Worm (Caenorhabditis elegans) whole organism, young adult: Measurements from ENCODE around the gene ZK354.3.

Source experiments
- B0019.2 ChIP-seq: fragments of 200-800 bp; sonication (Bioruptor generic); conservative IDR thresholded peaks from 2 replicates; pipeline ENCODE4 v1.3.6; 2022; ENCODE audit warnings: missing genetic modification reagents, missing genetic modification characterization, missing compliant biosample characterization
- B0035.1 ChIP-seq: sonication (generic microtip); optimal IDR thresholded peaks from 2 replicates; lab custom pipeline; 2016; ENCODE audit warnings: missing genetic modification characterization, mild to moderate bottlenecking, missing compliant biosample characterization, missing genotype, missing genetic modification reagents
- F23B12.7 ChIP-seq: sonication (generic microtip); optimal IDR thresholded peaks from 2 replicates; lab custom pipeline; 2017; ENCODE audit warnings: missing genetic modification characterization, mild to moderate bottlenecking, missing compliant biosample characterization, antibody characterized with exemption, moderate library complexity; ENCODE audit not compliant: insufficient read depth
- F37B4.10 ChIP-seq: fragments of 200-800 bp; sonication (Bioruptor generic); IDR thresholded peaks from 2 replicates; pipeline ENCODE4 v1.3.6; 2022; ENCODE audit warnings: missing genetic modification characterization, missing compliant biosample characterization
- Y67H2A.10 ChIP-seq: fragments of 200-800 bp; sonication (Bioruptor generic); conservative IDR thresholded peaks from 2 replicates; pipeline ENCODE4 v1.3.6; 2022; ENCODE audit warnings: missing genetic modification reagents, missing genetic modification characterization, missing compliant biosample characterization
- bed-1 ChIP-seq: fragments of 200-800 bp; sonication (Bioruptor generic); IDR thresholded peaks from 2 replicates; pipeline ENCODE4 v1.3.6; 2022; ENCODE audit warnings: missing genetic modification reagents, missing genetic modification characterization, missing compliant biosample characterization
- ceh-100 ChIP-seq: fragments of 200-800 bp; sonication (Bioruptor generic); IDR thresholded peaks from 2 replicates; pipeline ENCODE4 v1.3.6; 2022; ENCODE audit warnings: missing genetic modification reagents, missing genetic modification characterization, missing compliant biosample characterization
- dox-1 ChIP-seq: fragments of 200-800 bp; sonication (Bioruptor generic); IDR thresholded peaks from 2 replicates; pipeline ENCODE4 v1.3.6; 2022; ENCODE audit warnings: missing genetic modification reagents, missing genetic modification characterization, missing compliant biosample characterization
- dpff-1 ChIP-seq: sonication (generic microtip); optimal IDR thresholded peaks from 2 replicates; lab custom pipeline; 2017; ENCODE audit warnings: mild to moderate bottlenecking, missing genetic modification characterization, missing compliant biosample characterization
- efl-1 ChIP-seq: fragments of 150-350 bp; optimal IDR thresholded peaks from 2 replicates; lab custom pipeline; 2014; ENCODE audit warnings: missing biosample characterization, missing genetic modification reagents, missing genetic modification characterization
- egrh-3 ChIP-seq: fragments of 200-800 bp; sonication (Bioruptor generic); IDR thresholded peaks from 2 replicates; pipeline ENCODE4 v1.3.6; 2022; ENCODE audit warnings: missing genetic modification reagents, missing genetic modification characterization, missing compliant biosample characterization
- ets-4 ChIP-seq: fragments of 200-800 bp; sonication (Bioruptor generic); optimal IDR thresholded peaks from 2 replicates; lab custom pipeline; 2018; ENCODE audit warnings: mild to moderate bottlenecking, missing genetic modification characterization, missing compliant biosample characterization
- fkh-3 ChIP-seq: sonication (generic microtip); optimal IDR thresholded peaks from 2 replicates; lab custom pipeline; 2016; ENCODE audit warnings: mild to moderate bottlenecking, missing genetic modification characterization, missing compliant biosample characterization
- hmg-1.2 ChIP-seq: fragments of 200-800 bp; sonication (Bioruptor generic); IDR thresholded peaks from 2 replicates; pipeline ENCODE4 v1.3.6; 2022; ENCODE audit warnings: missing genetic modification reagents, missing genetic modification characterization, missing compliant biosample characterization
- lag-1 ChIP-seq: fragments of 200-800 bp; sonication (Bioruptor generic); IDR thresholded peaks from 2 replicates; pipeline ENCODE4 v1.3.6; 2022; ENCODE audit warnings: missing genetic modification reagents, missing genetic modification characterization, missing compliant biosample characterization
- let-526 ChIP-seq: fragments of 200-800 bp; sonication (Bioruptor generic); IDR thresholded peaks from 2 replicates; pipeline ENCODE4 v1.3.6; 2022; ENCODE audit warnings: missing genetic modification reagents, missing genetic modification characterization, missing compliant biosample characterization
- let-607 ChIP-seq, 2 experiments: fragments of 200-800 bp in 1 of 2; sonication (Bioruptor generic) in 1 of 2; sonication (generic microtip) in 1 of 2; optimal IDR thresholded peaks; 2 replicates each; lab custom pipeline; 2016 to 2018; ENCODE audit warnings: mild to moderate bottlenecking in 2 of 2, missing compliant biosample characterization in 2 of 2, missing genetic modification characterization in 2 of 2, moderate library complexity in 2 of 2, missing genotype in 1 of 2
- lin-35 ChIP-seq, 3 experiments: fragments of 150-350 bp in 2 of 3; sonication (generic microtip) in 1 of 3; optimal IDR thresholded peaks; 2 replicates each; lab custom pipeline; 2014 to 2018; ENCODE audit warnings: missing biosample characterization in 3 of 3, missing genetic modification characterization in 3 of 3, missing genetic modification reagents in 3 of 3
- lin-54 ChIP-seq: fragments of 200-800 bp; sonication (Bioruptor generic); optimal IDR thresholded peaks from 2 replicates; lab custom pipeline; 2018; ENCODE audit warnings: mild to moderate bottlenecking, missing genetic modification characterization, missing compliant biosample characterization
- madf-8 ChIP-seq: fragments of 200-800 bp; sonication (Bioruptor generic); conservative IDR thresholded peaks from 2 replicates; pipeline ENCODE4 v1.3.6; 2022; ENCODE audit warnings: missing genetic modification reagents, missing genetic modification characterization, missing compliant biosample characterization
- mcd-1 ChIP-seq: fragments of 200-800 bp; sonication (Bioruptor generic); IDR thresholded peaks from 2 replicates; pipeline ENCODE4 v1.3.6; 2022; ENCODE audit warnings: missing genetic modification reagents, missing genetic modification characterization, missing compliant biosample characterization
- mes-4 ChIP-seq: sonication (generic microtip); optimal IDR thresholded peaks from 2 replicates; lab custom pipeline; 2016; ENCODE audit warnings: missing genotype, missing genetic modification characterization, missing compliant biosample characterization
- mxl-1 ChIP-seq: sonication (generic microtip); optimal IDR thresholded peaks from 2 replicates; lab custom pipeline; 2016; ENCODE audit warnings: missing genetic modification characterization, missing compliant biosample characterization
- nhr-120 ChIP-seq: fragments of 200-800 bp; sonication (Bioruptor generic); IDR thresholded peaks from 2 replicates; pipeline ENCODE4 v1.3.6; 2022; ENCODE audit warnings: missing genetic modification characterization, missing compliant biosample characterization
- nhr-27 ChIP-seq: fragments of 200-800 bp; sonication (Bioruptor generic); optimal IDR thresholded peaks from 2 replicates; lab custom pipeline; 2018; ENCODE audit warnings: mild to moderate bottlenecking, missing genetic modification characterization, moderate library complexity, missing compliant biosample characterization
- pha-4 ChIP-seq: fragments of 150-350 bp; sonication (generic microtip); optimal IDR thresholded peaks from 2 replicates; lab custom pipeline; 2014; ENCODE audit warnings: missing biosample characterization, missing genetic modification reagents, missing genetic modification characterization
- sea-2 ChIP-seq: fragments of 200-800 bp; sonication (Bioruptor generic); IDR thresholded peaks from 2 replicates; pipeline ENCODE4 v1.3.6; 2022; ENCODE audit warnings: missing genetic modification characterization, missing compliant biosample characterization
- snpc-1.1 ChIP-seq: sonication (generic microtip); optimal IDR thresholded peaks from 2 replicates; lab custom pipeline; 2017; ENCODE audit warnings: missing genetic modification characterization, mild to moderate bottlenecking, missing compliant biosample characterization, antibody characterized with exemption, moderate library complexity, missing genotype, missing genetic modification reagents; ENCODE audit not compliant: insufficient read depth
- somi-1 ChIP-seq: fragments of 200-800 bp; sonication (Bioruptor generic); optimal IDR thresholded peaks from 2 replicates; lab custom pipeline; 2018; ENCODE audit warnings: mild to moderate bottlenecking, missing genetic modification characterization, missing compliant biosample characterization
- sptf-2 ChIP-seq: fragments of 200-800 bp; sonication (Bioruptor generic); optimal IDR thresholded peaks from 2 replicates; lab custom pipeline; 2018; ENCODE audit warnings: mild to moderate bottlenecking, missing genetic modification characterization, missing compliant biosample characterization
- tbp1 ChIP-seq: fragments of 200-800 bp; sonication (Bioruptor generic); optimal IDR thresholded peaks from 2 replicates; lab custom pipeline; 2018; ENCODE audit warnings: mild to moderate bottlenecking, missing genetic modification characterization, missing compliant biosample characterization
- tbx-9 ChIP-seq: sonication (generic microtip); optimal IDR thresholded peaks from 2 replicates; lab custom pipeline; 2016; ENCODE audit warnings: borderline replicate concordance, missing genetic modification characterization, inconsistent platforms, missing compliant biosample characterization
- zfh-2 ChIP-seq: fragments of 200-800 bp; sonication (Bioruptor generic); conservative IDR thresholded peaks from 2 replicates; pipeline ENCODE4 v1.3.6; 2022; ENCODE audit warnings: missing genetic modification reagents, missing genetic modification characterization, missing compliant biosample characterization
- ztf-25 ChIP-seq: fragments of 200-800 bp; sonication (Bioruptor generic); IDR thresholded peaks from 2 replicates; pipeline ENCODE4 v1.3.6; 2022; ENCODE audit warnings: missing genetic modification reagents, missing genetic modification characterization, missing compliant biosample characterization
- ztf-28 ChIP-seq: fragments of 200-800 bp; sonication (Bioruptor generic); IDR thresholded peaks from 2 replicates; pipeline ENCODE4 v1.3.6; 2022; ENCODE audit warnings: missing genetic modification reagents, missing genetic modification characterization, missing compliant biosample characterization
- ztf-3 ChIP-seq: fragments of 200-800 bp; sonication (Bioruptor generic); optimal IDR thresholded peaks from 2 replicates; lab custom pipeline; 2018; ENCODE audit warnings: mild to moderate bottlenecking, missing genetic modification characterization, missing compliant biosample characterization
- ztf-6 ChIP-seq: fragments of 200-800 bp; sonication (Bioruptor generic); IDR thresholded peaks from 2 replicates; pipeline ENCODE4 v1.3.6; 2022; ENCODE audit warnings: missing genetic modification reagents, missing genetic modification characterization, missing compliant biosample characterization

Gene ZK354.3

ce11 chrIV:5277752-5278151, 32.1 kb upstream of the ZK354.3 start, which contains the start of gene F36H12.17:
F36H12.17 (minus strand) TSS chrIV:5277852.
- TF ChIP-seq F37B4.10 (GFP tag; lab: Robert Waterston, UW) (no peak), mcd-1 (GFP tag; lab: Robert Waterston, UW) (no peak), ztf-3 (no peak), ztf-28 (GFP tag; lab: Robert Waterston, UW) (no peak), nhr-120 (GFP tag; lab: Robert Waterston, UW) (no peak), sptf-2 (GFP tag; lab: Kevin White, UChicago) (no peak), mes-4 (tag; lab: Kevin White, UChicago) (no peak), Y67H2A.10 (GFP tag; lab: Robert Waterston, UW) (no peak)

ce11 chrIV:5281457-5281856, 28.4 kb upstream of the ZK354.3 start:
- TF ChIP-seq pha-4 (no peak), ets-4 (no peak), hmg-1.2 (GFP tag; lab: Robert Waterston, UW) (no peak), dox-1 (GFP tag; lab: Robert Waterston, UW) (no peak), let-607 (tag; optimal IDR thresholded peaks at IDR 0.05; lab: Kevin White, UChicago) (no peak), egrh-3 (GFP tag; lab: Robert Waterston, UW) (no peak), lag-1 (GFP tag; lab: Robert Waterston, UW) (no peak), zfh-2 (GFP tag; lab: Robert Waterston, UW) (no peak), lin-54 (GFP tag; lab: Kevin White, UChicago) (no peak), tbp1 (GFP tag; lab: Kevin White, UChicago) (no peak), sea-2 (GFP tag; lab: Robert Waterston, UW) (no peak), nhr-27 (tag; lab: Kevin White, UChicago) (no peak)

ce11 chrIV:5287190-5287589, 22.7 kb upstream of the ZK354.3 start:
- TF ChIP-seq mxl-1 (tag; lab: Kevin White, UChicago) = no peak
- TF ChIP-seq ztf-6 = no peak
- no peak for TF ChIP-seq F23B12.7
- no peak for TF ChIP-seq lin-35 (GFP tag; optimal IDR thresholded peaks at IDR 0.05; lab: Kevin White, UChicago)
- TF ChIP-seq let-526 (GFP tag; lab: Robert Waterston, UW) = no peak
- no peak for TF ChIP-seq bed-1
- no peak for TF ChIP-seq ztf-25 (GFP tag; lab: Robert Waterston, UW)
- TF ChIP-seq ceh-100 (GFP tag; lab: Robert Waterston, UW) = no peak
- no peak for TF ChIP-seq dpff-1
- no peak for TF ChIP-seq fkh-3 (tag; lab: Kevin White, UChicago)
- no peak for TF ChIP-seq lin-54 (GFP tag; lab: Kevin White, UChicago)
- TF ChIP-seq madf-8 (GFP tag; lab: Robert Waterston, UW) = no peak
- TF ChIP-seq B0019.2 (GFP tag; lab: Robert Waterston, UW) = no peak
- TF ChIP-seq tbx-9 (tag; lab: Kevin White, UChicago) = no peak
- no peak for TF ChIP-seq B0035.1 (tag; lab: Kevin White, UChicago)

- TF ChIP-seq snpc-1.1 (tag; lab: Kevin White, UChicago) (no peak), efl-1 (GFP tag; lab: Kevin White, UChicago) (no peak), somi-1 (no peak), mxl-1 (tag; lab: Kevin White, UChicago) (no peak), F37B4.10 (GFP tag; lab: Robert Waterston, UW) (no peak)
Observed at ce11 chrIV:5288932-5289331, 20.9 kb upstream of the ZK354.3 start.
